Fruit fly (Drosophila melanogaster) whole organism, embryonic: ENCODE data around the gene CG31223.

Source experiments
- CG11247 ChIP-seq: fragments of 200-800 bp; sonication (Bioruptor generic); IDR thresholded peaks from 2 replicates; pipeline ENCODE4 v1.3.6; 2022; ENCODE audit warnings: missing biosample characterization, missing genetic modification characterization
- CG11696 ChIP-seq: fragments of 200-800 bp; sonication (Bioruptor generic); IDR thresholded peaks from 2 replicates; pipeline ENCODE4 v1.3.6; 2022; ENCODE audit warnings: missing biosample characterization, missing genetic modification characterization
- CG12071 ChIP-seq: fragments of 200-800 bp; sonication (Bioruptor generic); optimal IDR thresholded peaks from 3 replicates; lab custom pipeline; 2018; ENCODE audit warnings: missing biosample characterization, mild to moderate bottlenecking, missing genetic modification characterization
- CG12155 ChIP-seq: fragments of 200-800 bp; sonication (Bioruptor generic); optimal IDR thresholded peaks from 3 replicates; lab custom pipeline; 2016; ENCODE audit warnings: missing biosample characterization, missing genetic modification characterization
- CG12391 ChIP-seq: fragments of 200-800 bp; sonication (Bioruptor generic); optimal IDR thresholded peaks from 3 replicates; lab custom pipeline; 2018; ENCODE audit warnings: missing biosample characterization, mild to moderate bottlenecking, missing genetic modification characterization, moderate library complexity
- CG12942 ChIP-seq: fragments of 200-800 bp; sonication (Bioruptor generic); optimal IDR thresholded peaks from 3 replicates; lab custom pipeline; 2016; ENCODE audit warnings: missing biosample characterization, missing genetic modification characterization
- CG17186 ChIP-seq: fragments of 200-800 bp; sonication (Bioruptor generic); optimal IDR thresholded peaks from 3 replicates; lab custom pipeline; 2017; ENCODE audit warnings: missing biosample characterization, missing genetic modification reagents, missing genetic modification characterization
- CG6654 ChIP-seq: fragments of 200-800 bp; sonication (Bioruptor generic); optimal IDR thresholded peaks from 2 replicates; lab custom pipeline; 2017; ENCODE audit warnings: missing biosample characterization, mild to moderate bottlenecking, missing genetic modification characterization
- CG7745 ChIP-seq: fragments of 200-800 bp; sonication (Bioruptor generic); optimal IDR thresholded peaks from 2 replicates; lab custom pipeline; 2018; ENCODE audit warnings: missing biosample characterization, mild to moderate bottlenecking, missing genetic modification characterization, moderate library complexity
- CG7786 ChIP-seq: fragments of 200-800 bp; sonication (Bioruptor generic); optimal IDR thresholded peaks from 2 replicates; lab custom pipeline; 2016; ENCODE audit warnings: missing biosample characterization, missing genetic modification characterization
- CG7963 ChIP-seq: fragments of 200-800 bp; sonication (Bioruptor generic); IDR thresholded peaks from 3 replicates; pipeline ENCODE4 v1.3.6; 2022; ENCODE audit warnings: missing biosample characterization, missing genetic modification characterization; ENCODE audit not compliant: partially characterized antibody
- CG8089 ChIP-seq: fragments of 200-800 bp; sonication (Bioruptor generic); optimal IDR thresholded peaks from 3 replicates; lab custom pipeline; 2016; ENCODE audit warnings: missing biosample characterization, missing genetic modification characterization
- CG8359 ChIP-seq: fragments of 200-800 bp; sonication (Bioruptor generic); optimal IDR thresholded peaks from 2 replicates; lab custom pipeline; 2017; ENCODE audit warnings: missing biosample characterization, mild to moderate bottlenecking, missing genetic modification characterization, borderline replicate concordance
- Dad ChIP-seq: fragments of 200-800 bp; sonication (Bioruptor generic); optimal IDR thresholded peaks from 3 replicates; lab custom pipeline; 2016; ENCODE audit warnings: missing biosample characterization, missing genetic modification characterization
- Gug ChIP-seq: fragments of 200-800 bp; sonication (Bioruptor generic); IDR thresholded peaks from 4 replicates; pipeline ENCODE4 v1.3.6; 2022; ENCODE audit warnings: missing biosample characterization, missing genetic modification characterization
- HLH3B ChIP-seq: fragments of 200-800 bp; sonication (Bioruptor generic); IDR thresholded peaks from 2 replicates; pipeline ENCODE4 v1.3.6; 2022; ENCODE audit warnings: missing biosample characterization, missing genetic modification characterization
- HLHmδ ChIP-seq: fragments of 200-800 bp; sonication (Bioruptor generic); optimal IDR thresholded peaks from 2 replicates; lab custom pipeline; 2018; ENCODE audit warnings: missing biosample characterization, mild to moderate bottlenecking, missing genetic modification characterization, moderate library complexity
- Hand ChIP-seq: fragments of 200-800 bp; sonication (Bioruptor generic); optimal IDR thresholded peaks from 2 replicates; lab custom pipeline; 2017; ENCODE audit warnings: mild to moderate bottlenecking, missing biosample characterization, missing genetic modification reagents, missing genetic modification characterization
- MESR4 ChIP-seq: fragments of 200-800 bp; sonication (Bioruptor generic); optimal IDR thresholded peaks from 2 replicates; lab custom pipeline; 2018; ENCODE audit warnings: missing biosample characterization, mild to moderate bottlenecking, missing genetic modification characterization, moderate library complexity
- Mes4 ChIP-seq: fragments of 200-800 bp; sonication (Bioruptor generic); optimal IDR thresholded peaks from 2 replicates; lab custom pipeline; 2016; ENCODE audit warnings: missing biosample characterization, missing genetic modification characterization
- Mrtf ChIP-seq: fragments of 200-800 bp; sonication (Bioruptor generic); IDR thresholded peaks from 3 replicates; pipeline ENCODE4 v1.3.6; 2022; ENCODE audit warnings: missing biosample characterization, missing genetic modification characterization
- NC2α ChIP-seq: fragments of 200-800 bp; sonication (Bioruptor generic); optimal IDR thresholded peaks from 2 replicates; lab custom pipeline; 2016; ENCODE audit warnings: missing biosample characterization, missing genetic modification characterization
- Usf ChIP-seq: fragments of 200-800 bp; sonication (Bioruptor generic); optimal IDR thresholded peaks from 2 replicates; lab custom pipeline; 2017; ENCODE audit warnings: missing genotype, missing biosample characterization, missing genetic modification characterization
- al ChIP-seq: fragments of 200-800 bp; sonication (Bioruptor generic); IDR thresholded peaks from 2 replicates; pipeline ENCODE4 v1.3.6; 2022; ENCODE audit warnings: missing biosample characterization, missing genetic modification characterization
- corto ChIP-seq: fragments of 200-800 bp; sonication (Bioruptor generic); optimal IDR thresholded peaks from 2 replicates; lab custom pipeline; 2016; ENCODE audit warnings: missing biosample characterization, mild to moderate bottlenecking, missing genetic modification characterization, moderate library complexity
- cwo ChIP-seq: fragments of 200-800 bp; sonication (Bioruptor generic); optimal IDR thresholded peaks from 3 replicates; lab custom pipeline; 2017; ENCODE audit warnings: missing biosample characterization, missing genetic modification characterization, mild to moderate bottlenecking, moderate library complexity, missing genetic modification reagents
- danr ChIP-seq: fragments of 200-800 bp; sonication (Bioruptor generic); IDR thresholded peaks from 2 replicates; pipeline ENCODE4 v1.3.6; 2022; ENCODE audit warnings: missing biosample characterization, missing genetic modification characterization
- dm ChIP-seq: fragments of 200-800 bp; sonication (Bioruptor generic); optimal IDR thresholded peaks from 3 replicates; lab custom pipeline; 2016; ENCODE audit warnings: missing biosample characterization, missing genetic modification characterization
- dpn ChIP-seq, 2 experiments: fragments of 200-800 bp; sonication (Bioruptor generic); optimal IDR thresholded peaks; 3 replicates each; lab custom pipeline; 2016; ENCODE audit warnings: missing biosample characterization in 2 of 2, missing genetic modification characterization in 2 of 2
- dysf ChIP-seq: fragments of 200-800 bp; sonication (Bioruptor generic); IDR thresholded peaks from 3 replicates; pipeline ENCODE4 v1.3.6; 2022; ENCODE audit warnings: missing biosample characterization, missing genetic modification characterization
- emc ChIP-seq: fragments of 200-800 bp; sonication (Bioruptor generic); optimal IDR thresholded peaks from 2 replicates; lab custom pipeline; 2016; ENCODE audit warnings: missing biosample characterization, missing genetic modification characterization
- gsb ChIP-seq: fragments of 200-800 bp; sonication (Bioruptor generic); IDR thresholded peaks from 2 replicates; pipeline ENCODE4 v1.3.6; 2022; ENCODE audit warnings: missing biosample characterization, missing genetic modification characterization
- kni ChIP-seq: fragments of 200-800 bp; sonication (Bioruptor generic); optimal IDR thresholded peaks from 3 replicates; lab custom pipeline; 2017; ENCODE audit warnings: mild to moderate bottlenecking, missing biosample characterization, missing genetic modification reagents, missing genetic modification characterization
- nmo ChIP-seq: fragments of 200-800 bp; sonication (Bioruptor generic); optimal IDR thresholded peaks from 2 replicates; lab custom pipeline; 2018; ENCODE audit warnings: missing biosample characterization, mild to moderate bottlenecking, missing genetic modification characterization, moderate library complexity
- odd ChIP-seq: fragments of 200-800 bp; sonication (Bioruptor generic); optimal IDR thresholded peaks from 2 replicates; lab custom pipeline; 2017; ENCODE audit warnings: missing biosample characterization, mild to moderate bottlenecking, missing genetic modification characterization
- p53 ChIP-seq: fragments of 200-800 bp; sonication (Bioruptor generic); optimal IDR thresholded peaks from 2 replicates; lab custom pipeline; 2016; ENCODE audit warnings: missing biosample characterization, missing genetic modification characterization
- rib ChIP-seq: fragments of 200-800 bp; sonication (Bioruptor generic); IDR thresholded peaks from 2 replicates; pipeline ENCODE4 v1.3.6; 2022; ENCODE audit warnings: missing biosample characterization, missing genetic modification characterization
- sd ChIP-seq: fragments of 200-800 bp; sonication (Bioruptor generic); optimal IDR thresholded peaks from 3 replicates; lab custom pipeline; 2018; ENCODE audit warnings: missing biosample characterization, mild to moderate bottlenecking, missing genetic modification characterization, moderate library complexity
- sqz ChIP-seq: fragments of 200-800 bp; sonication (Bioruptor generic); optimal IDR thresholded peaks from 3 replicates; lab custom pipeline; 2018; ENCODE audit warnings: missing biosample characterization, mild to moderate bottlenecking, missing genetic modification characterization
- z ChIP-seq: fragments of 200-800 bp; sonication (Bioruptor generic); IDR thresholded peaks from 3 replicates; pipeline ENCODE4 v1.3.6; 2022; ENCODE audit warnings: missing biosample characterization, missing genetic modification characterization

Gene CG31223

DNA sequence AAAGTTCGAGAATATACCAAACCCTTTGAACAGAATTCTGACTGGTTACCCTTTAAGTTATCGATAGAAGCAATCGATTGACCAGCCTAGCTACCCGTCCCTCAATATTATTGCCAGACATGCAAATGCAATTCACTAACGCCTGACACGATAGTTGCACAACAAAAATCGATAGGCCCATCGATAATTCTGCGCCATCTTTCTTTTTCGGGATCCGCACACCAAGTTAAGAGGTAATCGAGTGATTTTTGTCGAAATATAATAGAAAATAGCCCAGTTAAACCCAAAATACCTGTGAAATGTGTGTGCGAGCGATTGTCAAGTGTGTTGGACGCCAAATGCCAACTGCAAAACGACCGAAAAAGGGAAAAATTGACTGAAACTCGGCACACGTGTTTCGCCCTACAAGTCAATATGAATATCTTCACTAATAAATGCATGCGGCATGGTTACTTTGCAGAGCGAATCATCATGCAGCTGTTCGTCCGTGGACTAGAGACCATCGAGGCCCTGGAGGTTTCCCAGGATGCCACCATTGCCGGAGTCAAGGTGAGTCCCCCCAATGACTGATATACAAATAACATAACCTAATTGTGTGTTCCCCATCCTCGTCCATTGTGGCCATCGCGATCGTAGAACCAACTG, 19.6 kb downstream of the CG31223 start, which contains the start of gene RpS30 (continued):
- TF ChIP-seq dysf (GFP tag; lab: Robert Waterston, UW) (no peak), MESR4 (GFP tag; lab: Kevin White, UChicago) (peak; percentile 96), odd (GFP tag; lab: Kevin White, UChicago) (no peak), Hand (GFP tag; lab: Kevin White, UChicago) (no peak), cwo (no peak), CG11696 (no peak), z (no peak), p53 (GFP tag; lab: Kevin White, UChicago) (peak; percentile 52), sqz (GFP tag; lab: Kevin White, UChicago) (no peak), dm (GFP tag; lab: Kevin White, UChicago) (peak; percentile 91), CG7963 (GFP tag; lab: Robert Waterston, UW) (peak; percentile 97), nmo (GFP tag; lab: Kevin White, UChicago) (peak; percentile 72), CG12071 (GFP tag; lab: Kevin White, UChicago) (no peak), Mrtf (GFP tag; lab: Robert Waterston, UW) (no peak), gsb (GFP tag; lab: Robert Waterston, UW) (no peak), Usf (no peak), Gug (GFP tag; lab: Robert Waterston, UW) (no peak; the same call in 3 of the 4 replicates), kni (GFP tag; lab: Kevin White, UChicago) (no peak), CG17186 (GFP tag; lab: Kevin White, UChicago) (peak; percentile 80), Dad (peak; percentile 43), sd (tag; lab: Kevin White, UChicago) (no peak), CG8089 (GFP tag; lab: Kevin White, UChicago) (peak; percentile 22), NC2α (GFP tag; lab: Kevin White, UChicago) (no peak), emc (GFP tag; lab: Kevin White, UChicago) (no peak), Mes4 (peak; percentile 53), CG12942 (no peak)

DNA sequence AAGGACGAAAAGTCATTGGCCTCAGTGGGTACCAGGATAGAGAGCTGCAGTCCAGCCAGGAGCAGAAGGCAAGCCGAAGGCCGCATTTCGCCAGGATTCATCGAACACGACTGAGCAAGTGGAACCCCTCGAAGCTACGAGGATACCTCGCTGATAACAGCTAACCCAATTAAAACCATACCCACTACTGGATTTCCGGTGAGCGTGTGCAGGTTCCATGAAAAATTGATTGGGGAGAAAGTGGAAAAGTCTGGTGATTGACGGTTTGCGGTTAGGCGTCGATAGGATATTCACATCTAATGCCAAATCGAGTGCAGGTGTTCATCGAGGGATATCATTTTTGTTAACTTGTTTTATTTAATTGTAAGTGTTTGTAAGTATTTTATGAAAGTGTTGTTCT, 28.9 kb downstream of the CG31223 start, which contains the start of gene Ir93a:
TSS of gene Ir93a (minus strand) at position 101 of the 400 bp plus-strand sequence.
- TF ChIP-seq CG7745 (tag; lab: Kevin White, UChicago) (no peak), danr (GFP tag; lab: Robert Waterston, UW) (no peak), dm (GFP tag; lab: Kevin White, UChicago) (no peak), CG12391 (no peak), CG6654 (GFP tag; lab: Kevin White, UChicago) (no peak), CG12155 (GFP tag; lab: Kevin White, UChicago) (no peak), rib (GFP tag; lab: Robert Waterston, UW) (no peak), CG11247 (no peak), CG7786 (GFP tag; lab: Kevin White, UChicago) (no peak), HLHmδ (no peak), corto (no peak), al (GFP tag; lab: Robert Waterston, UW) (no peak), CG8359 (no peak), CG11696 (no peak), dpn (GFP tag; optimal IDR thresholded peaks at IDR 0.05; lab: Kevin White, UChicago) (no peak), HLH3B (GFP tag; lab: Robert Waterston, UW) (no peak)
- TF ChIP-seq, all 482 proteins: peak for 0
